Worm (Caenorhabditis elegans): ENCODE measurements around the gene W02B12.12.

DNA sequence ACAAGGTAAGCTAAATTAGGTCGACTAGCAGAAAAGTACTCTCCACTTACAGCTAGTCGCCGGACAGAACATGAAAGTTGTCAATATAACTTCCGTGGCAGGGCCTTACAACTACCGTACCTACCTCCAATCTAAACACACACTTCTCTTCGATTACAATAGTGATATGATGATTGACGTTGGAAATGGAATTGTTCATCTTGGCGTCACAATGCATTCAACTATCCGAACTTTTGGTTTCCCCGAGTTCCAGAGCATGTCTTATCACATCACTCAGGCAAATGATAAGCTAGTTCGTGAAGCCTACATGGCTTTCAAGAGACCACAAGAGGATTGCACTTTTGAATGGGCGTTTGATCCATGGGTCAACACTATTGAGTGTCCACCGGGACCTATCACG, 51.7 kb downstream of the W02B12.12 start:
- TF ChIP-seq nhr-28 (tag; optimal IDR thresholded peaks at IDR 0.05) (no peak), elt-3 (tag; optimal IDR thresholded peaks at IDR 0.05) (no peak), nhr-237 (tag; optimal IDR thresholded peaks at IDR 0.05) (no peak), mep-1 (tag; optimal IDR thresholded peaks at IDR 0.05) (no peak), ztf-11 (tag; optimal IDR thresholded peaks at IDR 0.05) (no peak), unc-39 (tag; optimal IDR thresholded peaks at IDR 0.05) (no peak), mab-5 (tag; optimal IDR thresholded peaks at IDR 0.05) (no peak), unc-62 (GFP tag; optimal IDR thresholded peaks at IDR 0.05) (no peak), nhr-12 (tag; optimal IDR thresholded peaks at IDR 0.05) (no peak), pha-4 (tag; optimal IDR thresholded peaks at IDR 0.05) (no peak), nhr-76 (tag; optimal IDR thresholded peaks at IDR 0.05) (no peak), lsy-2 (tag; optimal IDR thresholded peaks at IDR 0.05) (no peak)

Measured in whole organism, mixed stage, embryonic.